Worm (Caenorhabditis elegans): ENCODE measurements around the gene sec-5.

The sec-5 gene

ce11 chrII:9177080-9177479 lies at the start of gene sec-5, which contains the start of gene pir-1:
TSS of gene sec-5 (minus strand) at chrII:9177152.
TSS of gene pir-1 (plus strand) at chrII:9177300.
- no peak for TF ChIP-seq snpc-4 (tag; optimal IDR thresholded peaks at IDR 0.05)
- peak; percentile 40 for TF ChIP-seq egl-5 (tag; optimal IDR thresholded peaks at IDR 0.05)
- peak; percentile 45 for TF ChIP-seq nfya-1 (tag; optimal IDR thresholded peaks at IDR 0.05; ENCODE audit: insufficient read depth)
- TF ChIP-seq hmg-11 (tag; optimal IDR thresholded peaks at IDR 0.05), result peak; percentile 23
- no peak for TF ChIP-seq ceh-28 (tag; optimal IDR thresholded peaks at IDR 0.05)
- peak; percentile 82 for TF ChIP-seq pha-4 (tag; optimal IDR thresholded peaks at IDR 0.05)
- no peak for TF ChIP-seq ceh-9 (tag; optimal IDR thresholded peaks at IDR 0.05)
- TF ChIP-seq lin-39 (tag; optimal IDR thresholded peaks at IDR 0.05), result peak; percentile 48
- peak; percentile 16 for TF ChIP-seq elt-2 (tag; optimal IDR thresholded peaks at IDR 0.05)
- TF ChIP-seq lin-15B (tag; optimal IDR thresholded peaks at IDR 0.05), result peak; percentile 58

ce11 chrII:9222969-9223368 lies 46.0 kb upstream of the sec-5 start, which contains the start of gene ZK1067.3:
TSS of gene ZK1067.3 (plus strand) at chrII:9223269.
- TF ChIP-seq nhr-11 (tag; optimal IDR thresholded peaks at IDR 0.05) (no peak), skn-1 (tag; optimal IDR thresholded peaks at IDR 0.05) (no peak), mdl-1 (tag; optimal IDR thresholded peaks at IDR 0.05) (no peak), eor-1 (tag; optimal IDR thresholded peaks at IDR 0.05) (no peak), lin-39 (tag; optimal IDR thresholded peaks at IDR 0.05) (no peak), ztf-4 (tag; optimal IDR thresholded peaks at IDR 0.05) (no peak), jun-1 (tag; optimal IDR thresholded peaks at IDR 0.05) (no peak), ztf-11 (tag; optimal IDR thresholded peaks at IDR 0.05) (no peak), fos-1 (tag; optimal IDR thresholded peaks at IDR 0.05) (no peak), fkh-2 (tag; optimal IDR thresholded peaks at IDR 0.05) (no peak), ceh-9 (tag; optimal IDR thresholded peaks at IDR 0.05) (no peak), lsy-12 (tag; optimal IDR thresholded peaks at IDR 0.05) (no peak), hmg-11 (tag; optimal IDR thresholded peaks at IDR 0.05) (no peak)

- TF ChIP-seq nfya-1 (tag; optimal IDR thresholded peaks at IDR 0.05; ENCODE audit: insufficient read depth) (no peak), eor-1 (tag; optimal IDR thresholded peaks at IDR 0.05) (no peak), tbx-2 (tag; optimal IDR thresholded peaks at IDR 0.05) (no peak), snpc-4 (tag; optimal IDR thresholded peaks at IDR 0.05) (no peak), nhr-67 (tag; optimal IDR thresholded peaks at IDR 0.05) (no peak), ceh-82 (tag; optimal IDR thresholded peaks at IDR 0.05) (no peak), elt-2 (tag; optimal IDR thresholded peaks at IDR 0.05) (no peak), lin-39 (tag; optimal IDR thresholded peaks at IDR 0.05) (no peak), ama-1 (optimal IDR thresholded peaks at IDR 0.05) (no peak), nhr-25 (tag; optimal IDR thresholded peaks at IDR 0.05) (no peak), lsy-12 (tag; optimal IDR thresholded peaks at IDR 0.05) (no peak), ceh-16 (tag; optimal IDR thresholded peaks at IDR 0.05) (no peak), mdl-1 (tag; optimal IDR thresholded peaks at IDR 0.05) (no peak), daf-12 (tag; optimal IDR thresholded peaks at IDR 0.05) (no peak), elt-3 (tag; optimal IDR thresholded peaks at IDR 0.05) (no peak), egl-27 (tag; optimal IDR thresholded peaks at IDR 0.05) (no peak), ztf-11 (tag; optimal IDR thresholded peaks at IDR 0.05) (no peak), aly-2 (tag; optimal IDR thresholded peaks at IDR 0.05) (no peak)
Measured at ce11 chrII:9213055-9213708, 36.2 kb upstream of the sec-5 start, which contains the start of gene znfx-1. TSS of gene znfx-1 (plus strand) at chrII:9213658.

ce11 chrII:9211684-9212083 lies 34.7 kb upstream of the sec-5 start:
- no peak for TF ChIP-seq fkh-10 (GFP tag; optimal IDR thresholded peaks at IDR 0.05)
- peak; percentile 62 for TF ChIP-seq elt-2 (tag; optimal IDR thresholded peaks at IDR 0.05)
- peak; percentile 26 for TF ChIP-seq pqm-1 (tag; optimal IDR thresholded peaks at IDR 0.05)
- TF ChIP-seq snpc-4 (tag; optimal IDR thresholded peaks at IDR 0.05), result peak; percentile 96
- peak; percentile 58 for TF ChIP-seq lsy-12 (tag; optimal IDR thresholded peaks at IDR 0.05)
- TF ChIP-seq jun-1 (tag; optimal IDR thresholded peaks at IDR 0.05), result peak; percentile 5
- TF ChIP-seq nhr-23 (tag; optimal IDR thresholded peaks at IDR 0.05), result peak; percentile 11
- TF ChIP-seq nhr-25 (tag; optimal IDR thresholded peaks at IDR 0.05), result peak; percentile 26
- TF ChIP-seq elt-3 (tag; optimal IDR thresholded peaks at IDR 0.05), result no peak
- TF ChIP-seq nhr-43 (tag; optimal IDR thresholded peaks at IDR 0.05; ENCODE audit: poor library complexity, severe bottlenecking), result peak; percentile 57
- no peak for TF ChIP-seq ceh-16 (tag; optimal IDR thresholded peaks at IDR 0.05)
